Fruit fly (Drosophila melanogaster) Kc167 (cell line): Measurements from ENCODE around the gene CG11267.

Experiments used
- Myc ChIP-seq: fragments of >200 bp; optimal IDR thresholded peaks from 2 replicates; lab custom pipeline; 2017; ENCODE audit warnings: missing external identifiers
- h ChIP-seq: fragments of >200 bp; optimal IDR thresholded peaks from 3 replicates; lab custom pipeline; 2018; ENCODE audit warnings: missing external identifiers
- insv ChIP-seq: fragments of >200 bp; optimal IDR thresholded peaks from 3 replicates; lab custom pipeline; 2018; ENCODE audit warnings: missing external identifiers
- ttk ChIP-seq: sonication (Bioruptor generic); optimal IDR thresholded peaks from 2 replicates; lab custom pipeline; 2017; ENCODE audit warnings: missing external identifiers

dm6 chr3L:12972259-12972658 lies 43.6 kb upstream of the CG11267 start, which contains the start of the genes CG10748 and CG10749:
- TF ChIP-seq Myc, result no peak
- no peak for TF ChIP-seq h (lab: Kevin White, UChicago)
- no peak for TF ChIP-seq insv (lab: Kevin White, UChicago)
- no peak for TF ChIP-seq ttk (lab: Kevin White, UChicago)
